Worm (Caenorhabditis elegans): Measurements from ENCODE around the gene fbxa-105.

fbxa-105 gene

DNA sequence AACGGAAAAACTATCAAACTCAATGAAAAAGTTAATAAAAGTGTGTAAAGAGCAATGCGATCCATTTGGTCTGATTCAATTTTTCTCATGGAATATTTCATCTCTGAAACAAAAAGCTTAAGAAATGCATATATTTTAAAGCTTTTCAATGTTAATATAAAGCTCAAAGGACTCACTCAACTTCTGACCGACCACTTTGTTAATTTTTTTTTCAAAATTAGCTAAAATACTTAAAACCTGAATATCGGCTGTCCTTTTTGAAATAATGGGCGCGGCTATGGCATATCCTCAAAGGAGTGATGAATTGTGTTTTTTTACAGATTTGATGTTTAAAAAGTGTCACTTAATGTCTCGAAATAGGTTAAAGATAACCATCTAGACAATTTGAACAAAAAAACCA, 2.1 kb downstream of the fbxa-105 start, which contains the start of gene C02H6.1:
Gene C02H6.1 (minus strand): TSS at position 101 of the 400 bp plus-strand sequence.
- TF ChIP-seq ceh-82 (tag; optimal IDR thresholded peaks at IDR 0.05) (no peak), mml-1 (tag; optimal IDR thresholded peaks at IDR 0.05) (no peak), lin-39 (tag; optimal IDR thresholded peaks at IDR 0.05) (no peak)

DNA sequence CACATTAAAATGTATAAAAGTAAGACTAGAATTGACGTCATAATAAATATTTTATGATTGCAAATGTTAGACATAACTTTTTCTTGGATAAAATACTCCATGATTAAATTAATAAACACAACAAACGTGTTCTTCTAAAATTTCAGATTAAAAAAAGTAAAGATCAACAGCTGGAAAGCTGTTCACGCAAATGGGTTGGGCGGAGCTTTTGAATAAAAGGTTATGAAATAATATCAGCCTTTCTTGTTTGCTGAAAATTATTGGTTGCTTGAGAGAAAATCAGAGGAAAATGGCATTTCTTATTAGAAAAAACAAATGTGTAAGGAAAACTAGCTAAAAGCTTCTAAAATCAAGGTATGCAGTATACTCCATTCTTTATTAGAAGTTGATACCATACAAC, 4.1 kb downstream of the fbxa-105 start, which contains the start of gene C02H6.3:
Gene C02H6.3 (minus strand): TSS at position 101 of the 400 bp plus-strand sequence.
- no peak for TF ChIP-seq pqm-1 (tag; optimal IDR thresholded peaks at IDR 0.05)
- no peak for TF ChIP-seq elt-3 (tag; optimal IDR thresholded peaks at IDR 0.05)
- no peak for TF ChIP-seq ceh-9 (tag; optimal IDR thresholded peaks at IDR 0.05)
- TF ChIP-seq ZK546.5 (tag; optimal IDR thresholded peaks at IDR 0.05): no peak
- TF ChIP-seq hmg-11 (tag; optimal IDR thresholded peaks at IDR 0.05): no peak
- TF ChIP-seq lsy-12 (tag; optimal IDR thresholded peaks at IDR 0.05): no peak
- no peak for TF ChIP-seq aly-2 (tag; optimal IDR thresholded peaks at IDR 0.05)
- TF ChIP-seq nhr-23 (tag; optimal IDR thresholded peaks at IDR 0.05): no peak

DNA sequence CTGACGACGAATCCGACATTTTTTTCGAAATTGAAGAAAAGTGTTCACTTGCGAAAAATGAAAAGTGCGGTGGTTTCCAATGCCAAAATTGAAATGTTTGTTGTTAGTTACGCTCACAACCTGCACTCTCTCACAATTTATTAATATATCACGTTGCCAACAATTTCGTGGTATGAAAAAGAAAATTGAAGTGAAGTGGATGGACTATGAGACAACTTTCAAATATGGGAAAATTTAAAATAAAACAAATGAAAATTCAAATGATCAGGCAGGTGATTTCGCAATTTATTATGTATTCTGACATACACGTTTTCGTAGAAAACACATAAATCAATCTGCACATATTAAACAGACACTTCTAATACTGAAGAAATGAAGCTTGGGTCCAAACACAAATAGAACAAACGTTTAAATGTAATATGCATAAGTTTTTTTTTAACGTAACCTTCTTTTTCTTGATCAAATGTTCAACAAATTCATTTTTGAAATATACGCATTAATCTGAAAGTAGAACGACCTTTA, 5.7 kb downstream of the fbxa-105 start, which contains the start of gene srp-6:
Gene srp-6 (minus strand): TSS at position 51 of the 522 bp plus-strand sequence.
- TF ChIP-seq unc-39 (tag; optimal IDR thresholded peaks at IDR 0.05): no peak
- no peak for TF ChIP-seq ztf-4 (tag; optimal IDR thresholded peaks at IDR 0.05)
- TF ChIP-seq pha-4 (tag; optimal IDR thresholded peaks at IDR 0.05): peak; percentile 1

DNA sequence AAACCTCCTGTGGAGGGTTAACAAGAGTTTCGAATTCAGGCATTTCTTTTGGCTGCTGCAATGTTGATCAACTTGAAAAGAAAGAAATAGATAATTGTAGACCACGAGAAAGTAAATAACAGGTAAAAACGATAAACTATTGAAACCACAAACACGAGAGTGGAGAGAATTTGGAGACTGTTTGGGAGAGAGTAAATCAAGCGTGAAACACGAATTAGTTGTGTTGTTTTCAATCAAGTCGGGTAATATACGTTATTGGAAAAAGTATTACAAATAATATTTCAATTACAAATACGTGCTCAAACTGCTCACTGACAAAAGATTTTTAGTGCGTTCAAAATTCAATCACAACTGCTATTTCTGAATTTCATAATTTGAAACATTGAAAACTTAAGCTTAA, 10.8 kb downstream of the fbxa-105 start, which contains the start of gene C03G6.17:
Gene C03G6.17 (minus strand): TSS at position 101 of the 400 bp plus-strand sequence.
- TF ChIP-seq mdl-1 (tag; optimal IDR thresholded peaks at IDR 0.05): no peak
- TF ChIP-seq pqm-1 (tag; optimal IDR thresholded peaks at IDR 0.05): no peak
- TF ChIP-seq daf-12 (tag; optimal IDR thresholded peaks at IDR 0.05): no peak
- no peak for TF ChIP-seq mml-1 (tag; optimal IDR thresholded peaks at IDR 0.05)
- no peak for TF ChIP-seq skn-1 (tag; optimal IDR thresholded peaks at IDR 0.05)
- no peak for TF ChIP-seq nhr-76 (tag; optimal IDR thresholded peaks at IDR 0.05)
- no peak for TF ChIP-seq nhr-43 (tag; optimal IDR thresholded peaks at IDR 0.05; ENCODE audit: poor library complexity, severe bottlenecking)
- TF ChIP-seq nhr-11 (tag; optimal IDR thresholded peaks at IDR 0.05): no peak
- no peak for TF ChIP-seq aly-2 (tag; optimal IDR thresholded peaks at IDR 0.05)
- no peak for TF ChIP-seq jun-1 (tag; optimal IDR thresholded peaks at IDR 0.05)
- TF ChIP-seq fos-1 (tag; optimal IDR thresholded peaks at IDR 0.05): no peak
- no peak for TF ChIP-seq R02D3.7 (tag; optimal IDR thresholded peaks at IDR 0.05)
- no peak for TF ChIP-seq nhr-12 (tag; optimal IDR thresholded peaks at IDR 0.05)
- TF ChIP-seq ama-1 (optimal IDR thresholded peaks at IDR 0.05): no peak
- TF ChIP-seq nhr-28 (tag; optimal IDR thresholded peaks at IDR 0.05): no peak
- TF ChIP-seq nfya-1 (tag; optimal IDR thresholded peaks at IDR 0.05; ENCODE audit: insufficient read depth): no peak
- TF ChIP-seq nhr-23 (tag; optimal IDR thresholded peaks at IDR 0.05): no peak

DNA sequence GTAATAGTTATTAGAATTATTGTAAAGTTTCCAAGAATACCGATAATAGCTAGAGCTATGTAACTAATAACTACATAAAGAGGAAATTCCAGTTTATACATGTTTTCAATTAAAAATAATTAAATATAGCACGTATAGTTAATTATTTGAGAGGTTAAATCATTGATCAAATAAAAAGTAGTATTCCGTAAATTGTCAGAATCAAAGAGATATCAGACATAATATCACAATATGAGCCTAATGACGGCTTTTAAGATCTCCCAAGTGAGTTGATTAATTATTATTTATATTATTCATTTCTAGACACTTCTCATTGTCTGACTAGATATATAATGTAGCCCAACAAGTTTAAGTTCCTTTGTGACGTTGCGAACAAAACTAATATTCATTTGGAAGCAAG, 12.4 kb downstream of the fbxa-105 start, which contains the start of gene srsx-24:
Gene srsx-24 (minus strand): TSS at position 101 of the 400 bp plus-strand sequence.
- TF ChIP-seq unc-62 (GFP tag; optimal IDR thresholded peaks at IDR 0.05) (no peak), nhr-25 (tag; optimal IDR thresholded peaks at IDR 0.05) (no peak), nhr-11 (tag; optimal IDR thresholded peaks at IDR 0.05) (no peak), ztf-11 (tag; optimal IDR thresholded peaks at IDR 0.05) (no peak), nhr-237 (tag; optimal IDR thresholded peaks at IDR 0.05) (no peak), nhr-77 (tag; optimal IDR thresholded peaks at IDR 0.05) (no peak), aly-2 (tag; optimal IDR thresholded peaks at IDR 0.05) (no peak), tbx-2 (tag; optimal IDR thresholded peaks at IDR 0.05) (no peak), ceh-9 (tag; optimal IDR thresholded peaks at IDR 0.05) (no peak), hmg-11 (tag; optimal IDR thresholded peaks at IDR 0.05) (no peak), eor-1 (tag; optimal IDR thresholded peaks at IDR 0.05) (no peak), daf-12 (tag; optimal IDR thresholded peaks at IDR 0.05) (no peak), snpc-4 (tag; optimal IDR thresholded peaks at IDR 0.05) (no peak), ama-1 (optimal IDR thresholded peaks at IDR 0.05) (no peak), nhr-12 (tag; optimal IDR thresholded peaks at IDR 0.05) (no peak), lin-15B (tag; optimal IDR thresholded peaks at IDR 0.05) (no peak), elt-1 (tag; optimal IDR thresholded peaks at IDR 0.05) (no peak), mml-1 (tag; optimal IDR thresholded peaks at IDR 0.05) (no peak), lsy-12 (tag; optimal IDR thresholded peaks at IDR 0.05) (no peak)
